Worm (Caenorhabditis elegans): ENCODE data around the gene K04C2.3.

DNA sequence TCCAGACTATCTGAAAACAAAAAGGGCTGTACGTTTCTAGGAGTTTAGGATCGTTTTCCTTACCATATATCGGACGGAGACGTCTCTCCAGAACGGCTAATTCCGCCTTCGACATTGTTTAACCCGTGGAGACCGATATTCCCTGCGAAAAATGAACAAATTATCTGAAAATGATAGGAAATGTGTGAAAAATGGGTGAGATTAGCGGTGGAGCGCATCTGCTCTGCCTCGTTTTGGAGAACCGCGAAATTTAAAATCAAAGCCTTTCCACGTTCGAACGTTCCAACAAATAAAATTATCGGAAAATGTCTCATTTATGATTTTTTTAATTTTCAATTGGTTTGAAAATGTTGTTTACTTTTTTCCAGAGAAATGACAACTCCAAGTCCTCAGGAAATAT lies 3.6 kb upstream of the K04C2.3 start, which contains the start of the genes cra-1 and kbp-1:
- no peak for TF ChIP-seq ztf-4 (tag; optimal IDR thresholded peaks at IDR 0.05)
- TF ChIP-seq blmp-1 (tag; optimal IDR thresholded peaks at IDR 0.05; ENCODE audit: insufficient read depth) = no peak
- TF ChIP-seq egl-27 (tag; optimal IDR thresholded peaks at IDR 0.05) = no peak
- no peak for TF ChIP-seq alr-1 (tag; optimal IDR thresholded peaks at IDR 0.05)
- no peak for TF ChIP-seq ceh-82 (tag; optimal IDR thresholded peaks at IDR 0.05)
- TF ChIP-seq unc-62 (GFP tag; optimal IDR thresholded peaks at IDR 0.05) = no peak
- no peak for TF ChIP-seq peb-1 (tag; optimal IDR thresholded peaks at IDR 0.05)
- no peak for TF ChIP-seq nhr-77 (tag; optimal IDR thresholded peaks at IDR 0.05)
- no peak for TF ChIP-seq nhr-25 (tag; optimal IDR thresholded peaks at IDR 0.05)
- no peak for TF ChIP-seq aly-2 (tag; optimal IDR thresholded peaks at IDR 0.05)
- no peak for TF ChIP-seq nhr-12 (tag; optimal IDR thresholded peaks at IDR 0.05)

Measured in whole organism, L2 larva.